Fruit fly (Drosophila melanogaster) whole organism, embryonic: ENCODE results near the gene CG18596.

ENCODE experiments used
- Antp ChIP-seq: fragments of 200-800 bp; sonication (Bioruptor generic); optimal IDR thresholded peaks from 3 replicates; lab custom pipeline; 2016; ENCODE audit warnings: missing biosample characterization, missing genetic modification characterization
- Asciz ChIP-seq: fragments of 200-800 bp; sonication (Bioruptor generic); optimal IDR thresholded peaks from 2 replicates; lab custom pipeline; 2017; ENCODE audit warnings: missing biosample characterization, mild to moderate bottlenecking, missing genetic modification characterization, missing genetic modification reagents
- Atf6 ChIP-seq: fragments of 200-800 bp; sonication (Bioruptor generic); IDR thresholded peaks from 2 replicates; pipeline ENCODE4 v1.3.6; 2022; ENCODE audit warnings: missing biosample characterization, missing genetic modification characterization
- CG10565 ChIP-seq: fragments of 200-800 bp; sonication (Bioruptor generic); optimal IDR thresholded peaks from 3 replicates; lab custom pipeline; 2016; ENCODE audit warnings: missing biosample characterization, mild to moderate bottlenecking, missing genetic modification characterization
- CG12071 ChIP-seq: fragments of 200-800 bp; sonication (Bioruptor generic); optimal IDR thresholded peaks from 3 replicates; lab custom pipeline; 2018; ENCODE audit warnings: missing biosample characterization, mild to moderate bottlenecking, missing genetic modification characterization
- CG14860 ChIP-seq: fragments of 200-800 bp; sonication (Bioruptor generic); IDR thresholded peaks from 3 replicates; pipeline ENCODE4 v1.3.6; 2022; ENCODE audit warnings: missing biosample characterization, missing genetic modification characterization; ENCODE audit not compliant: partially characterized antibody
- CG15601 ChIP-seq: fragments of 200-800 bp; sonication (Bioruptor generic); optimal IDR thresholded peaks from 3 replicates; lab custom pipeline; 2019; ENCODE audit warnings: missing biosample characterization, mild to moderate bottlenecking, missing genetic modification characterization, moderate library complexity
- CG16863 ChIP-seq: fragments of 200-800 bp; sonication (Bioruptor generic); optimal IDR thresholded peaks from 3 replicates; lab custom pipeline; 2016; ENCODE audit warnings: missing biosample characterization, missing genetic modification characterization
- CG2889 ChIP-seq: fragments of 200-800 bp; sonication (Bioruptor generic); IDR thresholded peaks from 3 replicates; pipeline ENCODE4 v1.3.6; 2022; ENCODE audit warnings: missing biosample characterization, missing genetic modification characterization
- CG31224 ChIP-seq: fragments of 200-800 bp; sonication (Bioruptor generic); IDR thresholded peaks from 2 replicates; pipeline ENCODE4 v1.3.6; 2022; ENCODE audit warnings: missing biosample characterization, missing genetic modification characterization
- CG33213 ChIP-seq: fragments of 200-800 bp; sonication (Bioruptor generic); optimal IDR thresholded peaks from 3 replicates; lab custom pipeline; 2016; ENCODE audit warnings: missing biosample characterization, missing genetic modification characterization
- CG33557 ChIP-seq: fragments of 200-800 bp; sonication (Bioruptor generic); optimal IDR thresholded peaks from 2 replicates; lab custom pipeline; 2019; ENCODE audit warnings: missing biosample characterization, mild to moderate bottlenecking, missing genetic modification characterization, moderate library complexity
- CG3847 ChIP-seq: fragments of 200-800 bp; sonication (Bioruptor generic); IDR thresholded peaks from 2 replicates; pipeline ENCODE4 v1.3.6; 2022; ENCODE audit warnings: missing biosample characterization, missing genetic modification characterization
- CG4820 ChIP-seq: fragments of 200-800 bp; sonication (Bioruptor generic); optimal IDR thresholded peaks from 3 replicates; lab custom pipeline; 2016; ENCODE audit warnings: missing biosample characterization, missing genetic modification characterization
- CG5953 ChIP-seq: fragments of 200-800 bp; sonication (Bioruptor generic); IDR thresholded peaks from 2 replicates; pipeline ENCODE4 v1.3.6; 2022; ENCODE audit warnings: missing biosample characterization, missing genetic modification characterization
- CG6683 ChIP-seq: fragments of 200-800 bp; sonication (Bioruptor generic); optimal IDR thresholded peaks from 2 replicates; lab custom pipeline; 2017; ENCODE audit warnings: missing biosample characterization, mild to moderate bottlenecking, missing genetic modification characterization, missing genetic modification reagents
- CG7839 ChIP-seq: fragments of 200-800 bp; sonication (Bioruptor generic); optimal IDR thresholded peaks from 3 replicates; lab custom pipeline; 2018; ENCODE audit warnings: missing biosample characterization, mild to moderate bottlenecking, missing genetic modification characterization, moderate library complexity
- CG9437 ChIP-seq: fragments of 200-800 bp; sonication (Bioruptor generic); optimal IDR thresholded peaks from 2 replicates; lab custom pipeline; 2018; ENCODE audit warnings: missing biosample characterization, mild to moderate bottlenecking, missing genetic modification characterization
- Camta ChIP-seq: fragments of 200-800 bp; sonication (Bioruptor generic); optimal IDR thresholded peaks from 2 replicates; lab custom pipeline; 2016; ENCODE audit warnings: missing biosample characterization, missing genetic modification characterization
- E2f1 ChIP-seq: fragments of 200-800 bp; sonication (Bioruptor generic); IDR thresholded peaks from 2 replicates; pipeline ENCODE4 v1.3.6; 2022; ENCODE audit warnings: missing biosample characterization, missing genetic modification characterization
- HLH3B ChIP-seq: fragments of 200-800 bp; sonication (Bioruptor generic); IDR thresholded peaks from 2 replicates; pipeline ENCODE4 v1.3.6; 2022; ENCODE audit warnings: missing biosample characterization, missing genetic modification characterization
- Hr39 ChIP-seq: fragments of >200 bp; optimal IDR thresholded peaks from 2 replicates; lab custom pipeline; 2017
- Hr78 ChIP-seq, 2 experiments: fragments of 200-800 bp in 1 of 2; fragments of >200 bp in 1 of 2; sonication (Bioruptor generic) in 1 of 2; optimal IDR thresholded peaks; 2 replicates each; lab custom pipeline; 2017 to 2019; ENCODE audit warnings: missing biosample characterization in 2 of 2, missing genetic modification characterization in 2 of 2, mild to moderate bottlenecking in 1 of 2, moderate library complexity in 1 of 2
- Kr ChIP-seq: fragments of 200-800 bp; sonication (Bioruptor generic); optimal IDR thresholded peaks from 2 replicates; lab custom pipeline; 2017; ENCODE audit warnings: missing biosample characterization, mild to moderate bottlenecking, missing genetic modification characterization
- Lim3 ChIP-seq: fragments of 200-800 bp; sonication (Bioruptor generic); IDR thresholded peaks from 2 replicates; pipeline ENCODE4 v1.3.6; 2022; ENCODE audit warnings: missing biosample characterization, missing genetic modification characterization
- Meics ChIP-seq: fragments of 200-800 bp; sonication (Bioruptor generic); optimal IDR thresholded peaks from 2 replicates; lab custom pipeline; 2017; ENCODE audit warnings: missing biosample characterization, mild to moderate bottlenecking, missing genetic modification characterization
- Oli ChIP-seq: fragments of 200-800 bp; sonication (Bioruptor generic); optimal IDR thresholded peaks from 2 replicates; lab custom pipeline; 2018; ENCODE audit warnings: missing biosample characterization, mild to moderate bottlenecking, missing genetic modification characterization, moderate library complexity
- Ptx1 ChIP-seq: fragments of 200-800 bp; sonication (Bioruptor generic); IDR thresholded peaks from 2 replicates; pipeline ENCODE4 v1.3.6; 2022; ENCODE audit warnings: missing biosample characterization, missing genetic modification characterization
- Scr ChIP-seq: fragments of 200-800 bp; sonication (Bioruptor generic); IDR thresholded peaks from 2 replicates; pipeline ENCODE4 v1.3.6; 2022; ENCODE audit warnings: missing biosample characterization, missing genetic modification characterization; ENCODE audit not compliant: partially characterized antibody
- Side ChIP-seq: fragments of 200-800 bp; sonication (Bioruptor generic); optimal IDR thresholded peaks from 2 replicates; lab custom pipeline; 2016; ENCODE audit warnings: missing biosample characterization, missing genetic modification characterization
- Tbp ChIP-seq: fragments of >200 bp; optimal IDR thresholded peaks from 2 replicates; lab custom pipeline; 2018; ENCODE audit warnings: missing biosample characterization, missing genetic modification characterization
- abd-A ChIP-seq: fragments of 200-800 bp; sonication (Bioruptor generic); optimal IDR thresholded peaks from 3 replicates; lab custom pipeline; 2019; ENCODE audit warnings: missing biosample characterization, mild to moderate bottlenecking, missing genetic modification characterization, moderate library complexity
- bcd ChIP-seq: fragments of 200-800 bp; sonication (Bioruptor generic); optimal IDR thresholded peaks from 2 replicates; lab custom pipeline; 2017; ENCODE audit warnings: missing biosample characterization, mild to moderate bottlenecking, missing genetic modification characterization
- bowl ChIP-seq: fragments of 200-800 bp; sonication (Bioruptor generic); IDR thresholded peaks from 2 replicates; pipeline ENCODE4 v1.3.6; 2022; ENCODE audit warnings: missing biosample characterization, missing genetic modification characterization
- da ChIP-seq: fragments of 200-800 bp; sonication (Bioruptor generic); optimal IDR thresholded peaks from 2 replicates; lab custom pipeline; 2016; ENCODE audit warnings: missing biosample characterization, missing genetic modification characterization
- dm ChIP-seq: fragments of 200-800 bp; sonication (Bioruptor generic); optimal IDR thresholded peaks from 3 replicates; lab custom pipeline; 2016; ENCODE audit warnings: missing biosample characterization, missing genetic modification characterization
- dmrt99B ChIP-seq: fragments of 200-800 bp; sonication (Bioruptor generic); optimal IDR thresholded peaks from 2 replicates; lab custom pipeline; 2018; ENCODE audit warnings: missing biosample characterization, mild to moderate bottlenecking, missing genetic modification characterization, moderate library complexity
- dysf ChIP-seq: fragments of 200-800 bp; sonication (Bioruptor generic); IDR thresholded peaks from 3 replicates; pipeline ENCODE4 v1.3.6; 2022; ENCODE audit warnings: missing biosample characterization, missing genetic modification characterization
- fd102C ChIP-seq: fragments of 200-800 bp; sonication (Bioruptor generic); optimal IDR thresholded peaks from 2 replicates; lab custom pipeline; 2018; ENCODE audit warnings: missing biosample characterization, mild to moderate bottlenecking, missing genetic modification characterization, moderate library complexity
- grn ChIP-seq: fragments of 200-800 bp; sonication (Bioruptor generic); optimal IDR thresholded peaks from 3 replicates; lab custom pipeline; 2017; ENCODE audit warnings: missing biosample characterization, missing genetic modification characterization
- hth ChIP-seq: fragments of >200 bp; optimal IDR thresholded peaks from 2 replicates; lab custom pipeline; 2017; ENCODE audit warnings: inconsistent platforms
- knrl ChIP-seq: fragments of 200-800 bp; sonication (Bioruptor generic); IDR thresholded peaks from 3 replicates; pipeline ENCODE4 v1.3.6; 2022; ENCODE audit warnings: missing biosample characterization, missing genetic modification characterization; ENCODE audit not compliant: partially characterized antibody
- lmd ChIP-seq: fragments of 200-800 bp; sonication (Bioruptor generic); IDR thresholded peaks from 2 replicates; pipeline ENCODE4 v1.3.6; 2022; ENCODE audit warnings: missing biosample characterization, missing genetic modification characterization
- org-1 ChIP-seq: fragments of 200-800 bp; sonication (Bioruptor generic); optimal IDR thresholded peaks from 2 replicates; lab custom pipeline; 2017; ENCODE audit warnings: missing biosample characterization, missing genetic modification characterization
- phol ChIP-seq: fragments of 200-800 bp; sonication (Bioruptor generic); optimal IDR thresholded peaks from 3 replicates; lab custom pipeline; 2018; ENCODE audit warnings: missing biosample characterization, mild to moderate bottlenecking, missing genetic modification characterization, moderate library complexity
- pita ChIP-seq: fragments of 200-800 bp; sonication (Bioruptor generic); optimal IDR thresholded peaks from 2 replicates; lab custom pipeline; 2017; ENCODE audit warnings: missing biosample characterization, mild to moderate bottlenecking, missing genetic modification characterization
- sd ChIP-seq: fragments of 200-800 bp; sonication (Bioruptor generic); optimal IDR thresholded peaks from 3 replicates; lab custom pipeline; 2018; ENCODE audit warnings: missing biosample characterization, mild to moderate bottlenecking, missing genetic modification characterization, moderate library complexity
- seq ChIP-seq: fragments of 200-800 bp; sonication (Bioruptor generic); IDR thresholded peaks from 2 replicates; pipeline ENCODE4 v1.3.6; 2022; ENCODE audit warnings: missing biosample characterization, missing genetic modification characterization
- stwl ChIP-seq: fragments of 200-800 bp; sonication (Bioruptor generic); optimal IDR thresholded peaks from 3 replicates; lab custom pipeline; 2018; ENCODE audit warnings: missing biosample characterization, mild to moderate bottlenecking, missing genetic modification characterization, moderate library complexity
- ttk ChIP-seq: fragments of 200-800 bp; sonication (Bioruptor generic); IDR thresholded peaks from 2 replicates; pipeline ENCODE4 v2.1.2; 2022; ENCODE audit warnings: missing biosample characterization, missing genetic modification characterization
- z ChIP-seq: fragments of 200-800 bp; sonication (Bioruptor generic); IDR thresholded peaks from 3 replicates; pipeline ENCODE4 v1.3.6; 2022; ENCODE audit warnings: missing biosample characterization, missing genetic modification characterization
- zen ChIP-seq: fragments of 200-800 bp; sonication (Bioruptor generic); optimal IDR thresholded peaks from 3 replicates; lab custom pipeline; 2018; ENCODE audit warnings: missing biosample characterization, mild to moderate bottlenecking, missing genetic modification characterization, moderate library complexity

CG18596 gene

dm6 chr3R:22421618-22422017 is 45.9 kb downstream of the CG18596 start (continued):
- TF ChIP-seq pita (GFP tag; lab: Kevin White, UChicago) (no peak), sd (tag; lab: Kevin White, UChicago) (no peak), zen (no peak), CG7839 (tag; lab: Kevin White, UChicago) (no peak), Kr (no peak), Asciz (GFP tag; lab: Kevin White, UChicago) (no peak), da (GFP tag; lab: Kevin White, UChicago) (no peak), Scr (GFP tag; lab: Robert Waterston, UW) (no peak), Atf6 (peak; percentile 80), ttk (GFP tag; lab: Robert Waterston, UW) (peak; percentile 71), HLH3B (GFP tag; lab: Robert Waterston, UW) (peak; percentile 64; the same call in 1 of the 2 replicates), Antp (GFP tag; lab: Kevin White, UChicago) (peak; percentile 56), CG6683 (GFP tag; lab: Kevin White, UChicago) (no peak), dysf (GFP tag; lab: Robert Waterston, UW) (peak; percentile 84), hth (no peak), CG31224 (peak; percentile 54; the same call in 1 of the 2 replicates), knrl (GFP tag; lab: Robert Waterston, UW) (no peak), Camta (peak; percentile 69), Ptx1 (GFP tag; lab: Robert Waterston, UW) (peak; percentile 84), dm (GFP tag; lab: Kevin White, UChicago) (no peak), Hr78 (GFP tag; optimal IDR thresholded peaks at IDR 0.05; lab: Kevin White, UChicago) (no peak), CG33557 (GFP tag; lab: Kevin White, UChicago) (peak; percentile 32), phol (tag; lab: Kevin White, UChicago) (peak; percentile 26), CG33213 (GFP tag; lab: Kevin White, UChicago) (no peak), bcd (GFP tag; lab: Kevin White, UChicago) (peak; percentile 31), dmrt99B (no peak), z (GFP tag; lab: Robert Waterston, UW) (no peak), Hr39 (no peak), CG14860 (GFP tag; lab: Robert Waterston, UW) (no peak), CG3847 (GFP tag; lab: Robert Waterston, UW) (peak; percentile 66), CG10565 (GFP tag; lab: Kevin White, UChicago) (no peak), CG16863 (GFP tag; lab: Kevin White, UChicago) (peak; percentile 47), CG4820 (GFP tag; lab: Kevin White, UChicago) (peak; percentile 26), CG12071 (GFP tag; lab: Kevin White, UChicago) (no peak), abd-A (no peak), lmd (peak; percentile 84), seq (GFP tag; lab: Robert Waterston, UW) (no peak), org-1 (GFP tag; lab: Kevin White, UChicago) (no peak), CG5953 (GFP tag; lab: Robert Waterston, UW) (no peak), CG15601 (tag; lab: Kevin White, UChicago) (no peak), bowl (GFP tag; lab: Robert Waterston, UW) (peak; percentile 72), Lim3 (GFP tag; lab: Robert Waterston, UW) (no peak), grn (GFP tag; lab: Kevin White, UChicago) (no peak), Meics (GFP tag; lab: Kevin White, UChicago) (peak; percentile 62), stwl (no peak), E2f1 (GFP tag; lab: Robert Waterston, UW) (peak; percentile 80), CG2889 (GFP tag; lab: Robert Waterston, UW) (peak; percentile 45), Oli (tag; lab: Kevin White, UChicago) (no peak), Tbp (no peak), CG9437 (no peak), Side (GFP tag; lab: Kevin White, UChicago) (peak; percentile 5), fd102C (GFP tag; lab: Kevin White, UChicago) (no peak)
